Fruit fly (Drosophila melanogaster): ENCODE results near the gene slo.

slo gene

dm6 chr3R:24651044-24651459 lies 11.2 kb upstream of the slo start (continued):
- TF ChIP-seq wor (GFP tag; IDR thresholded peaks at IDR 0.05): no peak
- peak; percentile 66 for TF ChIP-seq Fer1 (GFP tag; optimal IDR thresholded peaks at IDR 0.05)
- TF ChIP-seq CG6175 (GFP tag; IDR thresholded peaks at IDR 0.05): no peak
- TF ChIP-seq row (GFP tag; IDR thresholded peaks at IDR 0.05): peak; percentile 63
- TF ChIP-seq CG11696 (GFP tag; IDR thresholded peaks at IDR 0.05): no peak
- peak; percentile 27; the same call in 1 of the 4 replicates for TF ChIP-seq chinmo (GFP tag; IDR thresholded peaks at IDR 0.05; ENCODE audit: partially characterized antibody)
- TF ChIP-seq CG10565 (GFP tag; optimal IDR thresholded peaks at IDR 0.05): no peak
- peak; percentile 60 for TF ChIP-seq CG15514 (GFP tag; optimal IDR thresholded peaks at IDR 0.05)
- TF ChIP-seq Med (GFP tag): peak; percentile 87
- TF ChIP-seq lilli (GFP tag; optimal IDR thresholded peaks at IDR 0.05): peak; percentile 36
- peak; percentile 18; the same call in 1 of the 2 replicates for TF ChIP-seq MBD-R2 (GFP tag; IDR thresholded peaks at IDR 0.05)
- TF ChIP-seq CG34224 (GFP tag; IDR thresholded peaks at IDR 0.05; ENCODE audit: partially characterized antibody): peak; percentile 57
- peak; percentile 86 for TF ChIP-seq crol (GFP tag; IDR thresholded peaks at IDR 0.05)
- no peak for TF ChIP-seq p53 (GFP tag; optimal IDR thresholded peaks at IDR 0.05)
- peak in 1 of 2 experiments; percentile 81 for TF ChIP-seq crp (GFP tag; optimal IDR thresholded peaks at IDR 0.05)
- TF ChIP-seq NC2α (GFP tag; optimal IDR thresholded peaks at IDR 0.05): no peak
- no peak for TF ChIP-seq CG10274 (GFP tag; optimal IDR thresholded peaks at IDR 0.05)
- no peak for TF ChIP-seq hkb (optimal IDR thresholded peaks at IDR 0.05)
- 0 out of 2 replicates have a peak, but pooled peaks have one; percentile 16 for TF ChIP-seq hkb (GFP tag; IDR thresholded peaks at IDR 0.05)
- TF ChIP-seq otp (GFP tag; IDR thresholded peaks at IDR 0.05): no peak
- peak; percentile 32 for TF ChIP-seq mirr (GFP tag; optimal IDR thresholded peaks at IDR 0.05)
- no peak for TF ChIP-seq jing (GFP tag; optimal IDR thresholded peaks at IDR 0.05)
- TF ChIP-seq CG14441 (GFP tag; IDR thresholded peaks at IDR 0.05): no peak
- no peak for TF ChIP-seq HmgD (GFP tag; optimal IDR thresholded peaks at IDR 0.05)
- peak; percentile 19; the same call in 1 of the 2 replicates for TF ChIP-seq CG9932 (GFP tag; IDR thresholded peaks at IDR 0.05)
- TF ChIP-seq oc (tag; optimal IDR thresholded peaks at IDR 0.05): no peak
- no peak for TF ChIP-seq gcm (GFP tag; optimal IDR thresholded peaks at IDR 0.05)
- TF ChIP-seq chif (GFP tag; optimal IDR thresholded peaks at IDR 0.05): no peak
- TF ChIP-seq GATAe (GFP tag; conservative IDR thresholded peaks at IDR 0.05): no peak
- peak; percentile 52 for TF ChIP-seq Dref (GFP tag; IDR thresholded peaks at IDR 0.05)
- TF ChIP-seq CG12942 (GFP tag; optimal IDR thresholded peaks at IDR 0.05): no peak
- TF ChIP-seq fd96Cb (tag; optimal IDR thresholded peaks at IDR 0.05): no peak
- peak; percentile 75 for TF ChIP-seq nom (GFP tag; optimal IDR thresholded peaks at IDR 0.05)
- peak; percentile 7 for TF ChIP-seq HmgZ (tag; optimal IDR thresholded peaks at IDR 0.05)
- peak; percentile 16; the same call in 1 of the 2 replicates for TF ChIP-seq Rfx (GFP tag; IDR thresholded peaks at IDR 0.05)
- peak; percentile 47 for TF ChIP-seq CG18599 (GFP tag; optimal IDR thresholded peaks at IDR 0.05)
- TF ChIP-seq CG13123 (GFP tag; optimal IDR thresholded peaks at IDR 0.05): no peak
- no peak for TF ChIP-seq CG11695 (GFP tag; IDR thresholded peaks at IDR 0.05)
- TF ChIP-seq CG4820 (GFP tag; optimal IDR thresholded peaks at IDR 0.05): no peak

- TF ChIP-seq Fer1 (GFP tag; optimal IDR thresholded peaks at IDR 0.05) (peak; percentile 45), Sox100B (GFP tag; optimal IDR thresholded peaks at IDR 0.05) (no peak), CG3163 (GFP tag; optimal IDR thresholded peaks at IDR 0.05) (peak; percentile 59), CG17912 (GFP tag; optimal IDR thresholded peaks at IDR 0.05) (no peak), CG4854 (GFP tag; optimal IDR thresholded peaks at IDR 0.05) (peak; percentile 28), Gug (GFP tag; IDR thresholded peaks at IDR 0.05) (peak; percentile 60; the same call in 2 of the 4 replicates), bbx (GFP tag; IDR thresholded peaks at IDR 0.05; ENCODE audit: partially characterized antibody) (peak; percentile 68), sisA (GFP tag; IDR thresholded peaks at IDR 0.05) (peak; percentile 22; the same call in 1 of the 2 replicates), sc (optimal IDR thresholded peaks at IDR 0.05) (no peak), sc (GFP tag; optimal IDR thresholded peaks at IDR 0.05) (no peak), otp (GFP tag; IDR thresholded peaks at IDR 0.05) (no peak), PHDP (tag; optimal IDR thresholded peaks at IDR 0.05) (no peak), MESR4 (GFP tag; optimal IDR thresholded peaks at IDR 0.05) (peak; percentile 46), repo (GFP tag; optimal IDR thresholded peaks at IDR 0.05) (peak; percentile 23), CG15696 (tag; optimal IDR thresholded peaks at IDR 0.05) (peak; percentile 53), dati (GFP tag; IDR thresholded peaks at IDR 0.05) (no peak)
Measured at dm6 chr3R:24654770-24655322, 7.4 kb upstream of the slo start, which contains the start of the genes CG31125 and CG6695. TSS of gene CG31125 (minus strand) at chr3R:24654820. TSS of gene CG6695 (plus strand) at chr3R:24655160.
